Fruit fly (Drosophila melanogaster) whole organism, embryonic: Measurements from ENCODE around the gene Taf10.

Experiments
- Atf3 ChIP-seq: fragments of 200-800 bp; sonication (Bioruptor generic); optimal IDR thresholded peaks from 3 replicates; lab custom pipeline; 2016; ENCODE audit warnings: missing biosample characterization, missing genetic modification characterization
- CG10321 ChIP-seq: fragments of 200-800 bp; sonication (Bioruptor generic); IDR thresholded peaks from 2 replicates; pipeline ENCODE4 v1.3.6; 2022; ENCODE audit warnings: missing biosample characterization, missing genetic modification characterization
- CG11398 ChIP-seq: fragments of 200-800 bp; sonication (Bioruptor generic); optimal IDR thresholded peaks from 2 replicates; lab custom pipeline; 2016; ENCODE audit warnings: missing biosample characterization, missing genetic modification characterization
- CG11456 ChIP-seq: fragments of 200-800 bp; sonication (Bioruptor generic); IDR thresholded peaks from 3 replicates; pipeline ENCODE4 v1.3.6; 2022; ENCODE audit warnings: missing biosample characterization, missing genetic modification characterization
- CG1233 ChIP-seq: fragments of 200-800 bp; sonication (Bioruptor generic); optimal IDR thresholded peaks from 4 replicates; lab custom pipeline; 2018; ENCODE audit warnings: missing biosample characterization, mild to moderate bottlenecking, missing genetic modification characterization
- CG13123 ChIP-seq: fragments of 200-800 bp; sonication (Bioruptor generic); optimal IDR thresholded peaks from 2 replicates; lab custom pipeline; 2016; ENCODE audit warnings: missing biosample characterization, missing genetic modification characterization
- CG15073 ChIP-seq: fragments of 200-800 bp; sonication (Bioruptor generic); optimal IDR thresholded peaks from 2 replicates; lab custom pipeline; 2016; ENCODE audit warnings: missing biosample characterization, missing genetic modification characterization
- CG17385 ChIP-seq: fragments of 200-800 bp; sonication (Bioruptor generic); optimal IDR thresholded peaks from 3 replicates; lab custom pipeline; 2018; ENCODE audit warnings: missing biosample characterization, mild to moderate bottlenecking, missing genetic modification characterization
- CG3163 ChIP-seq: fragments of 200-800 bp; sonication (Bioruptor generic); optimal IDR thresholded peaks from 3 replicates; lab custom pipeline; 2016; ENCODE audit warnings: missing biosample characterization, missing genetic modification characterization
- CG33213 ChIP-seq: fragments of 200-800 bp; sonication (Bioruptor generic); optimal IDR thresholded peaks from 3 replicates; lab custom pipeline; 2016; ENCODE audit warnings: missing biosample characterization, missing genetic modification characterization
- CG8290 ChIP-seq, 3 experiments: fragments of 200-800 bp; sonication (Bioruptor generic); optimal IDR thresholded peaks; 2 replicates each; lab custom pipeline; 2016 to 2019; ENCODE audit warnings: missing biosample characterization in 3 of 3, missing genetic modification characterization in 3 of 3, mild to moderate bottlenecking in 2 of 3, moderate library complexity in 1 of 3
- CG8924 ChIP-seq: fragments of 200-800 bp; optimal IDR thresholded peaks from 3 replicates; lab custom pipeline; 2019; ENCODE audit warnings: missing biosample characterization, mild to moderate bottlenecking, missing genetic modification characterization, moderate library complexity
- Chrac-16 ChIP-seq: fragments of 200-800 bp; sonication (Bioruptor generic); optimal IDR thresholded peaks from 3 replicates; lab custom pipeline; 2016; ENCODE audit warnings: missing biosample characterization, missing genetic modification characterization
- D ChIP-seq, 2 experiments: fragments of 200-800 bp in 1 of 2; fragments of >200 bp in 1 of 2; sonication (Bioruptor generic) in 1 of 2; optimal IDR thresholded peaks; 2 replicates in 1 of 2; 3 replicates in 1 of 2; lab custom pipeline; 2017; ENCODE audit warnings: mild to moderate bottlenecking in 1 of 2, missing biosample characterization in 1 of 2, missing genetic modification characterization in 1 of 2, missing genetic modification reagents in 1 of 2
- D19B ChIP-seq: fragments of 200-800 bp; sonication (Bioruptor generic); optimal IDR thresholded peaks from 2 replicates; lab custom pipeline; 2017; ENCODE audit warnings: missing biosample characterization, mild to moderate bottlenecking, missing genetic modification characterization
- Dek ChIP-seq: fragments of 200-800 bp; sonication (Bioruptor generic); optimal IDR thresholded peaks from 3 replicates; lab custom pipeline; 2019; ENCODE audit warnings: missing biosample characterization, mild to moderate bottlenecking, missing genetic modification characterization, moderate library complexity
- Elba2 ChIP-seq: fragments of 200-800 bp; sonication (Bioruptor generic); optimal IDR thresholded peaks from 3 replicates; lab custom pipeline; 2016; ENCODE audit warnings: missing biosample characterization, missing genetic modification characterization
- H15 ChIP-seq: fragments of 200-800 bp; sonication (Bioruptor generic); IDR thresholded peaks from 3 replicates; pipeline ENCODE4 v1.3.6; 2022; ENCODE audit warnings: missing biosample characterization, missing genetic modification characterization
- HHEX ChIP-seq: fragments of 200-800 bp; sonication (Bioruptor generic); optimal IDR thresholded peaks from 3 replicates; lab custom pipeline; 2017; ENCODE audit warnings: missing biosample characterization, mild to moderate bottlenecking, missing genetic modification characterization, missing genetic modification reagents
- HLH3B ChIP-seq: fragments of 200-800 bp; sonication (Bioruptor generic); IDR thresholded peaks from 2 replicates; pipeline ENCODE4 v1.3.6; 2022; ENCODE audit warnings: missing biosample characterization, missing genetic modification characterization
- HmgZ ChIP-seq: fragments of 200-800 bp; sonication (Bioruptor generic); optimal IDR thresholded peaks from 2 replicates; lab custom pipeline; 2018; ENCODE audit warnings: missing biosample characterization, mild to moderate bottlenecking, missing genetic modification characterization
- Hr3 ChIP-seq: fragments of 200-800 bp; sonication (Bioruptor generic); optimal IDR thresholded peaks from 3 replicates; lab custom pipeline; 2016; ENCODE audit warnings: missing biosample characterization, missing genetic modification characterization
- Hr39 ChIP-seq: fragments of >200 bp; optimal IDR thresholded peaks from 2 replicates; lab custom pipeline; 2017
- Hsf ChIP-seq: fragments of 200-800 bp; sonication (Bioruptor generic); optimal IDR thresholded peaks from 3 replicates; lab custom pipeline; 2016; ENCODE audit warnings: missing biosample characterization, missing genetic modification characterization
- Mad ChIP-seq: fragments of 200-800 bp; sonication (Bioruptor generic); optimal IDR thresholded peaks from 2 replicates; lab custom pipeline; 2016; ENCODE audit warnings: missing biosample characterization, missing genetic modification characterization
- NC2β ChIP-seq: fragments of 200-800 bp; sonication (Bioruptor generic); optimal IDR thresholded peaks from 2 replicates; lab custom pipeline; 2016; ENCODE audit warnings: missing biosample characterization, missing genetic modification characterization
- Neu2 ChIP-seq: fragments of 200-800 bp; sonication (Bioruptor generic); optimal IDR thresholded peaks from 3 replicates; lab custom pipeline; 2016; ENCODE audit warnings: missing biosample characterization, missing genetic modification characterization, borderline replicate concordance
- Nf-YB ChIP-seq: fragments of 200-800 bp; sonication (Bioruptor generic); optimal IDR thresholded peaks from 3 replicates; lab custom pipeline; 2019; ENCODE audit warnings: missing biosample characterization, mild to moderate bottlenecking, missing genetic modification characterization, moderate library complexity
- NfI ChIP-seq: fragments of 200-800 bp; sonication (Bioruptor generic); optimal IDR thresholded peaks from 3 replicates; lab custom pipeline; 2018; ENCODE audit warnings: missing biosample characterization, mild to moderate bottlenecking, missing genetic modification characterization, moderate library complexity
- PHDP ChIP-seq: fragments of 200-800 bp; sonication (Bioruptor generic); optimal IDR thresholded peaks from 3 replicates; lab custom pipeline; 2018; ENCODE audit warnings: missing biosample characterization, mild to moderate bottlenecking, missing genetic modification characterization, moderate library complexity
- Rfx ChIP-seq: fragments of 200-800 bp; sonication (Bioruptor generic); IDR thresholded peaks from 2 replicates; pipeline ENCODE4 v1.3.6; 2022; ENCODE audit warnings: missing biosample characterization, missing genetic modification characterization
- ac ChIP-seq: fragments of 200-800 bp; sonication (Bioruptor generic); optimal IDR thresholded peaks from 3 replicates; lab custom pipeline; 2017; ENCODE audit warnings: missing biosample characterization, mild to moderate bottlenecking, missing genetic modification characterization
- bbx ChIP-seq: fragments of 200-800 bp; sonication (Bioruptor generic); IDR thresholded peaks from 2 replicates; pipeline ENCODE4 v1.3.6; 2022; ENCODE audit warnings: missing biosample characterization, missing genetic modification characterization; ENCODE audit not compliant: partially characterized antibody
- bsh ChIP-seq, 2 experiments: fragments of 200-800 bp; sonication (Bioruptor generic); optimal IDR thresholded peaks; 2 replicates each; lab custom pipeline; 2017 to 2018; ENCODE audit warnings: mild to moderate bottlenecking in 2 of 2, missing biosample characterization in 2 of 2, missing genetic modification characterization in 2 of 2, moderate library complexity in 1 of 2
- btn ChIP-seq: fragments of 200-800 bp; sonication (Bioruptor generic); optimal IDR thresholded peaks from 2 replicates; lab custom pipeline; 2016; ENCODE audit warnings: missing biosample characterization, missing genetic modification characterization
- dan ChIP-seq: fragments of 200-800 bp; sonication (Bioruptor generic); IDR thresholded peaks from 2 replicates; pipeline ENCODE4 v1.3.6; 2022; ENCODE audit warnings: missing biosample characterization, missing genetic modification characterization
- dati ChIP-seq: fragments of 200-800 bp; sonication (Bioruptor generic); IDR thresholded peaks from 2 replicates; pipeline ENCODE4 v1.3.6; 2022; ENCODE audit warnings: missing biosample characterization, missing genetic modification characterization
- ewg ChIP-seq: fragments of 200-800 bp; sonication (Bioruptor generic); optimal IDR thresholded peaks from 3 replicates; lab custom pipeline; 2017; ENCODE audit warnings: mild to moderate bottlenecking, missing biosample characterization, missing genetic modification reagents, missing genetic modification characterization
- gfzf ChIP-seq: fragments of 200-800 bp; sonication (Bioruptor generic); optimal IDR thresholded peaks from 2 replicates; lab custom pipeline; 2016; ENCODE audit warnings: missing biosample characterization, mild to moderate bottlenecking, missing genetic modification characterization, moderate library complexity
- hbn ChIP-seq: fragments of 200-800 bp; sonication (Bioruptor generic); IDR thresholded peaks from 2 replicates; pipeline ENCODE4 v1.3.6; 2022; ENCODE audit warnings: missing biosample characterization, missing genetic modification characterization; ENCODE audit not compliant: partially characterized antibody
- hkb ChIP-seq, 2 experiments: fragments of 200-800 bp in 1 of 2; fragments of >200 bp in 1 of 2; sonication (Bioruptor generic) in 1 of 2; IDR thresholded peaks in 1 of 2; optimal IDR thresholded peaks in 1 of 2; 2 replicates each; pipeline versions ENCODE4 v1.3.6 to Lab custom; 2017 to 2022; ENCODE audit warnings: missing biosample characterization in 1 of 2, missing genetic modification characterization in 1 of 2
- jing ChIP-seq: fragments of 200-800 bp; sonication (Bioruptor generic); optimal IDR thresholded peaks from 2 replicates; lab custom pipeline; 2018; ENCODE audit warnings: missing biosample characterization, mild to moderate bottlenecking, missing genetic modification characterization
- lilli ChIP-seq: fragments of 200-800 bp; sonication (Bioruptor generic); optimal IDR thresholded peaks from 3 replicates; lab custom pipeline; 2016; ENCODE audit warnings: missing biosample characterization, missing genetic modification characterization
- p53 ChIP-seq: fragments of 200-800 bp; sonication (Bioruptor generic); optimal IDR thresholded peaks from 2 replicates; lab custom pipeline; 2016; ENCODE audit warnings: missing biosample characterization, missing genetic modification characterization
- pho ChIP-seq: fragments of 200-800 bp; sonication (Bioruptor generic); optimal IDR thresholded peaks from 2 replicates; lab custom pipeline; 2016; ENCODE audit warnings: missing biosample characterization, missing genetic modification characterization
- pum ChIP-seq: fragments of 200-800 bp; sonication (Bioruptor generic); optimal IDR thresholded peaks from 2 replicates; lab custom pipeline; 2016; ENCODE audit warnings: missing biosample characterization, missing genetic modification characterization
- sim ChIP-seq: fragments of 200-800 bp; sonication (Bioruptor generic); IDR thresholded peaks from 2 replicates; pipeline ENCODE4 v1.3.6; 2022; ENCODE audit warnings: missing biosample characterization, missing genetic modification characterization
- zfh1 ChIP-seq: fragments of 200-800 bp; sonication (Bioruptor generic); IDR thresholded peaks from 3 replicates; pipeline ENCODE4 v1.3.6; 2022; ENCODE audit warnings: missing biosample characterization, missing genetic modification characterization

Gene Taf10

dm6 chr2L:2754437-2755322 is 13.0 kb upstream of the Taf10 start (continued):
- peak; percentile 46 for TF ChIP-seq ewg (GFP tag; lab: Kevin White, UChicago)
- TF ChIP-seq zfh1 (GFP tag; lab: Robert Waterston, UW), result no peak
- peak; percentile 27 for TF ChIP-seq D (optimal IDR thresholded peaks at IDR 0.05; lab: Kevin White, UChicago)
- TF ChIP-seq D (GFP tag; optimal IDR thresholded peaks at IDR 0.05; lab: Kevin White, UChicago), result peak; percentile 78
- peak; percentile 54 for TF ChIP-seq Nf-YB
- TF ChIP-seq hbn (GFP tag; lab: Robert Waterston, UW), result no peak
- TF ChIP-seq bsh (GFP tag; optimal IDR thresholded peaks at IDR 0.05; lab: Kevin White, UChicago), result peak; percentile 79 to 84
- peak; percentile 79 for TF ChIP-seq lilli (GFP tag; lab: Kevin White, UChicago)
- peak; percentile 29 for TF ChIP-seq Neu2
- TF ChIP-seq Elba2 (GFP tag; lab: Kevin White, UChicago), result no peak
- TF ChIP-seq Rfx, result no peak
- TF ChIP-seq HmgZ, result peak; percentile 69
- TF ChIP-seq Dek (tag; lab: Kevin White, UChicago), result peak; percentile 86
- peak; percentile 32 for TF ChIP-seq CG8290 (GFP tag; optimal IDR thresholded peaks at IDR 0.05; lab: Kevin White, UChicago)
- TF ChIP-seq CG8290 (tag; optimal IDR thresholded peaks at IDR 0.05; lab: Kevin White, UChicago), result peak; percentile 39 to 76
- no peak for TF ChIP-seq CG15073 (GFP tag; lab: Kevin White, UChicago)
- TF ChIP-seq Atf3 (GFP tag; lab: Kevin White, UChicago), result no peak
- peak; percentile 88 for TF ChIP-seq CG8924 (tag; lab: Kevin White, UChicago)
- peak; percentile 88 for TF ChIP-seq HHEX
- TF ChIP-seq CG10321 (GFP tag; lab: Robert Waterston, UW), result no peak
- TF ChIP-seq D19B (GFP tag; lab: Kevin White, UChicago), result peak; percentile 80
- peak; percentile 72 for TF ChIP-seq Hsf (GFP tag; lab: Kevin White, UChicago)
- TF ChIP-seq jing, result peak; percentile 8
- no peak for TF ChIP-seq gfzf (GFP tag; lab: Kevin White, UChicago)
- TF ChIP-seq ac, result no peak
- no peak for TF ChIP-seq bbx (GFP tag; lab: Robert Waterston, UW)
- TF ChIP-seq HLH3B (GFP tag; lab: Robert Waterston, UW), result no peak
- TF ChIP-seq CG13123 (GFP tag; lab: Kevin White, UChicago), result peak; percentile 68
- peak; percentile 63 for TF ChIP-seq CG3163
- TF ChIP-seq Hr39 (lab: Kevin White, UChicago), result no peak
- TF ChIP-seq dati (GFP tag; lab: Robert Waterston, UW), result no peak
- TF ChIP-seq hkb (optimal IDR thresholded peaks at IDR 0.05; lab: Kevin White, UChicago), result no peak
- no peak for TF ChIP-seq hkb (GFP tag; IDR thresholded peaks at IDR 0.05; lab: Robert Waterston, UW)
- peak; percentile 77 for TF ChIP-seq CG17385
- TF ChIP-seq H15 (GFP tag; lab: Robert Waterston, UW), result no peak
- peak; percentile 61 for TF ChIP-seq pum (GFP tag; lab: Kevin White, UChicago)
- TF ChIP-seq sim (GFP tag; lab: Robert Waterston, UW), result no peak
- peak; percentile 35 for TF ChIP-seq btn
- no peak for TF ChIP-seq dan (GFP tag; lab: Robert Waterston, UW)
- peak; percentile 54 for TF ChIP-seq p53
- TF ChIP-seq NC2β, result peak; percentile 28
- peak; percentile 42 for TF ChIP-seq Mad
- TF ChIP-seq CG1233 (GFP tag; lab: Kevin White, UChicago), result peak; percentile 83
- TF ChIP-seq CG11398, result peak; percentile 51
- TF ChIP-seq pho (GFP tag; lab: Kevin White, UChicago), result peak; percentile 79
- TF ChIP-seq CG33213 (GFP tag; lab: Kevin White, UChicago), result peak; percentile 64
- TF ChIP-seq Hr3 (GFP tag; lab: Kevin White, UChicago), result peak; percentile 50
- TF ChIP-seq PHDP, result peak; percentile 86
- peak; percentile 85 for TF ChIP-seq NfI
- TF ChIP-seq Chrac-16 (GFP tag; lab: Kevin White, UChicago), result peak; percentile 10
- no peak for TF ChIP-seq CG11456
